Worm (Caenorhabditis elegans): ENCODE measurements around the gene srg-15.

- TF ChIP-seq pha-2 (tag; optimal IDR thresholded peaks at IDR 0.05) (no peak), ama-1 (optimal IDR thresholded peaks at IDR 0.05) (no peak), mec-3 (tag; optimal IDR thresholded peaks at IDR 0.05; ENCODE audit: borderline replicate concordance) (no peak), lim-6 (tag; optimal IDR thresholded peaks at IDR 0.05) (no peak), ceh-34 (tag; optimal IDR thresholded peaks at IDR 0.05) (no peak), ceh-9 (tag; optimal IDR thresholded peaks at IDR 0.05) (no peak), pqm-1 (tag; optimal IDR thresholded peaks at IDR 0.05) (no peak)
Observed at ce11 chrII:8701059-8701458, 9.2 kb downstream of the srg-15 start.

Measured in whole organism, late embryonic.